Fruit fly (Drosophila melanogaster): Measurements from ENCODE around the gene Tsp26A.

The Tsp26A gene

dm6 chr2L:6024345-6024907 lies 24.4 kb downstream of the Tsp26A start, which contains the start of gene CG9107:
Gene CG9107 (minus strand): TSS chr2L:6024539.
- peak; percentile 50 for TF ChIP-seq Myc (optimal IDR thresholded peaks at IDR 0.05)
- TF ChIP-seq Hr78 (GFP tag; optimal IDR thresholded peaks at IDR 0.05): no peak
- TF ChIP-seq lola (GFP tag; optimal IDR thresholded peaks at IDR 0.05): no peak

dm6 chr2L:6028712-6029111 lies 28.7 kb downstream of the Tsp26A start:
- no peak for TF ChIP-seq ey (GFP tag; optimal IDR thresholded peaks at IDR 0.05)
- TF ChIP-seq sv (GFP tag; optimal IDR thresholded peaks at IDR 0.05): no peak
- TF ChIP-seq Dfd (GFP tag; optimal IDR thresholded peaks at IDR 0.05): no peak
- no peak for TF ChIP-seq CG9705 (GFP tag; optimal IDR thresholded peaks at IDR 0.05)
- no peak for TF ChIP-seq Vsx2 (GFP tag; optimal IDR thresholded peaks at IDR 0.05; ENCODE audit: partially characterized antibody)
- TF ChIP-seq dmrt93B (GFP tag; optimal IDR thresholded peaks at IDR 0.05): no peak
- TF ChIP-seq CG32264 (GFP tag; optimal IDR thresholded peaks at IDR 0.05): no peak
- no peak for TF ChIP-seq tai (GFP tag; optimal IDR thresholded peaks at IDR 0.05)
- no peak for TF ChIP-seq psq (GFP tag; optimal IDR thresholded peaks at IDR 0.05)
- TF ChIP-seq br (GFP tag; optimal IDR thresholded peaks at IDR 0.05): no peak
- TF ChIP-seq usp (GFP tag; optimal IDR thresholded peaks at IDR 0.05): no peak
- TF ChIP-seq CrebA (GFP tag; optimal IDR thresholded peaks at IDR 0.05; ENCODE audit: borderline replicate concordance): no peak
- TF ChIP-seq sage (GFP tag; optimal IDR thresholded peaks at IDR 0.05): no peak
- TF ChIP-seq Mio (GFP tag; optimal IDR thresholded peaks at IDR 0.05): no peak
- no peak for TF ChIP-seq Rel (GFP tag; optimal IDR thresholded peaks at IDR 0.05)
- TF ChIP-seq Rel (tag; optimal IDR thresholded peaks at IDR 0.05): no peak
- TF ChIP-seq dl (GFP tag; optimal IDR thresholded peaks at IDR 0.05; ENCODE audit: insufficient read depth in 1 of 2, partially characterized antibody in 2 of 2): no peak

- TF ChIP-seq pan (optimal IDR thresholded peaks at IDR 0.05) (no peak), fru (GFP tag; optimal IDR thresholded peaks at IDR 0.05) (no peak), HLH106 (tag; optimal IDR thresholded peaks at IDR 0.05) (peak; percentile 37), Hr83 (GFP tag; optimal IDR thresholded peaks at IDR 0.05; ENCODE audit: poor library complexity, severe bottlenecking) (no peak), foxo (GFP tag; optimal IDR thresholded peaks at IDR 0.05) (no peak), Vsx2 (GFP tag; optimal IDR thresholded peaks at IDR 0.05; ENCODE audit: partially characterized antibody) (no peak), lola (GFP tag; optimal IDR thresholded peaks at IDR 0.05) (no peak), h (GFP tag; optimal IDR thresholded peaks at IDR 0.05) (peak; percentile 20)
These were observed 31.8 kb downstream of the Tsp26A start for dm6 chr2L:6031838-6032237.

dm6 chr2L:6034344-6034743 lies 34.3 kb downstream of the Tsp26A start, which contains the start of gene CG9109:
Gene CG9109 (minus strand): TSS chr2L:6034423.
- TF ChIP-seq sv (GFP tag; optimal IDR thresholded peaks at IDR 0.05): no peak
- TF ChIP-seq rgr (GFP tag; optimal IDR thresholded peaks at IDR 0.05): no peak
- no peak for TF ChIP-seq OdsH (GFP tag; optimal IDR thresholded peaks at IDR 0.05)
- TF ChIP-seq Abd-B (GFP tag; optimal IDR thresholded peaks at IDR 0.05): no peak
- no peak for TF ChIP-seq N (GFP tag; optimal IDR thresholded peaks at IDR 0.05)

- TF ChIP-seq Sp1 (GFP tag; optimal IDR thresholded peaks at IDR 0.05): no peak
- no peak for TF ChIP-seq woc (GFP tag; optimal IDR thresholded peaks at IDR 0.05)
- no peak for TF ChIP-seq brk (GFP tag; optimal IDR thresholded peaks at IDR 0.05)
- TF ChIP-seq OdsH (GFP tag; optimal IDR thresholded peaks at IDR 0.05): no peak
- no peak for TF ChIP-seq dmrt93B (GFP tag; optimal IDR thresholded peaks at IDR 0.05)
These were observed 35.1 kb downstream of the Tsp26A start for dm6 chr2L:6035155-6035554.

- TF ChIP-seq Hr78 (GFP tag; optimal IDR thresholded peaks at IDR 0.05): no peak
- peak; percentile 59 for TF ChIP-seq Myc (optimal IDR thresholded peaks at IDR 0.05)
These were observed 36.7 kb downstream of the Tsp26A start, which contains the start of gene mtm for dm6 chr2L:6036710-6037109. Gene mtm (minus strand): TSS chr2L:6037015.

All from whole organism, wandering third instar larva.